Worm (Caenorhabditis elegans) whole organism, L2 larva: ENCODE results near the gene F43E12.1.

Experiments used
- F13H6.1 ChIP-seq: sonication (generic microtip); optimal IDR thresholded peaks from 2 replicates; lab custom pipeline; 2016; ENCODE audit warnings: missing genetic modification characterization, missing compliant biosample characterization
- R02D3.7 ChIP-seq: fragments of 150-350 bp; optimal IDR thresholded peaks from 2 replicates; lab custom pipeline; 2014; ENCODE audit warnings: missing biosample characterization, missing genetic modification characterization
- Y55F3AM.14 ChIP-seq: fragments of 200-800 bp; sonication (Bioruptor generic); optimal IDR thresholded peaks from 2 replicates; lab custom pipeline; 2018; ENCODE audit warnings: mild to moderate bottlenecking, missing genetic modification characterization, missing compliant biosample characterization
- alr-1 ChIP-seq: fragments of 150-350 bp; optimal IDR thresholded peaks from 2 replicates; lab custom pipeline; 2014; ENCODE audit warnings: missing biosample characterization, missing genetic modification characterization
- aly-2 ChIP-seq: fragments of 150-350 bp; optimal IDR thresholded peaks from 2 replicates; lab custom pipeline; 2014; ENCODE audit warnings: missing biosample characterization, missing genetic modification characterization
- ama-1 ChIP-seq: fragments of 150-350 bp; optimal IDR thresholded peaks from 2 replicates; lab custom pipeline; 2018; ENCODE audit warnings: inconsistent platforms
- blmp-1 ChIP-seq: sonication (generic microtip); optimal IDR thresholded peaks from 2 replicates; lab custom pipeline; 2017; ENCODE audit warnings: missing genetic modification characterization, mild to moderate bottlenecking, missing compliant biosample characterization, antibody characterized with exemption, moderate library complexity; ENCODE audit not compliant: insufficient read depth
- ceh-16 ChIP-seq: fragments of 150-350 bp; optimal IDR thresholded peaks from 2 replicates; lab custom pipeline; 2014; ENCODE audit warnings: missing biosample characterization, missing genetic modification characterization
- ceh-82 ChIP-seq: fragments of 150-350 bp; optimal IDR thresholded peaks from 2 replicates; lab custom pipeline; 2014; ENCODE audit warnings: missing biosample characterization, missing genetic modification characterization
- elt-1 ChIP-seq: fragments of 150-350 bp; optimal IDR thresholded peaks from 2 replicates; lab custom pipeline; 2014; ENCODE audit warnings: missing biosample characterization, missing genetic modification characterization
- elt-3 ChIP-seq: sonication (generic microtip); optimal IDR thresholded peaks from 2 replicates; lab custom pipeline; 2017; ENCODE audit warnings: missing biosample characterization, missing genetic modification characterization
- fos-1 ChIP-seq: fragments of 150-350 bp; optimal IDR thresholded peaks from 2 replicates; lab custom pipeline; 2014; ENCODE audit warnings: missing biosample characterization, missing genetic modification characterization
- gmeb-1 ChIP-seq: fragments of 150-350 bp; optimal IDR thresholded peaks from 2 replicates; lab custom pipeline; 2014; ENCODE audit warnings: missing biosample characterization, missing genetic modification characterization
- lin-39 ChIP-seq: fragments of 150-350 bp; optimal IDR thresholded peaks from 2 replicates; lab custom pipeline; 2014; ENCODE audit warnings: missing biosample characterization, missing genetic modification reagents, missing genetic modification characterization
- lsy-2 ChIP-seq, 2 experiments: fragments of 150-350 bp in 1 of 2; sonication (generic microtip) in 1 of 2; optimal IDR thresholded peaks; 2 replicates each; lab custom pipeline; 2014 to 2017; ENCODE audit warnings: missing biosample characterization in 2 of 2, missing genetic modification characterization in 2 of 2
- mab-5 ChIP-seq: fragments of 150-350 bp; optimal IDR thresholded peaks from 2 replicates; lab custom pipeline; 2014; ENCODE audit warnings: missing biosample characterization, missing genetic modification characterization
- mbf-1 ChIP-seq: sonication (generic microtip); optimal IDR thresholded peaks from 2 replicates; lab custom pipeline; 2017; ENCODE audit warnings: missing biosample characterization, missing genetic modification characterization
- nhr-129 ChIP-seq: fragments of 150-350 bp; optimal IDR thresholded peaks from 2 replicates; lab custom pipeline; 2014; ENCODE audit warnings: missing biosample characterization, missing genetic modification characterization
- nhr-237 ChIP-seq: fragments of 150-350 bp; optimal IDR thresholded peaks from 2 replicates; lab custom pipeline; 2014; ENCODE audit warnings: missing biosample characterization, missing genetic modification characterization
- nhr-25 ChIP-seq: fragments of 150-350 bp; sonication (generic microtip); optimal IDR thresholded peaks from 3 replicates; lab custom pipeline; 2014; ENCODE audit warnings: missing biosample characterization, missing genetic modification characterization
- nhr-77 ChIP-seq: fragments of 150-350 bp; optimal IDR thresholded peaks from 2 replicates; lab custom pipeline; 2014; ENCODE audit warnings: missing biosample characterization, missing genetic modification characterization
- peb-1 ChIP-seq: fragments of 150-350 bp; optimal IDR thresholded peaks from 2 replicates; lab custom pipeline; 2014; ENCODE audit warnings: missing biosample characterization, missing genetic modification characterization
- sma-3 ChIP-seq: sonication (generic microtip); optimal IDR thresholded peaks from 2 replicates; lab custom pipeline; 2016; ENCODE audit warnings: missing genetic modification reagents, missing genetic modification characterization, missing compliant biosample characterization
- sma-9 ChIP-seq, 2 experiments: fragments of 150-350 bp in 1 of 2; sonication (generic microtip) in 1 of 2; optimal IDR thresholded peaks; 2 replicates each; lab custom pipeline; 2014 to 2016; ENCODE audit warnings: missing genetic modification characterization in 2 of 2, mild to moderate bottlenecking in 1 of 2, missing biosample characterization in 1 of 2, missing compliant biosample characterization in 1 of 2, missing genetic modification reagents in 1 of 2, moderate library complexity in 1 of 2
- snpc-4 ChIP-seq: fragments of 150-350 bp; optimal IDR thresholded peaks from 2 replicates; lab custom pipeline; 2014; ENCODE audit warnings: missing biosample characterization, missing genetic modification characterization
- unc-39 ChIP-seq: fragments of 150-350 bp; optimal IDR thresholded peaks from 2 replicates; lab custom pipeline; 2014; ENCODE audit warnings: missing biosample characterization, missing genetic modification characterization
- unc-55 ChIP-seq: fragments of 150-350 bp; sonication (generic microtip); optimal IDR thresholded peaks from 3 replicates; lab custom pipeline; 2014; ENCODE audit warnings: missing biosample characterization, missing genetic modification reagents, missing genetic modification characterization
- unc-62 ChIP-seq: fragments of 150-350 bp; optimal IDR thresholded peaks from 2 replicates; lab custom pipeline; 2014; ENCODE audit warnings: missing biosample characterization, missing genetic modification reagents, missing genetic modification characterization
- ztf-11 ChIP-seq: sonication (generic microtip); optimal IDR thresholded peaks from 2 replicates; lab custom pipeline; 2017; ENCODE audit warnings: missing biosample characterization, missing genetic modification characterization

F43E12.1 gene

DNA sequence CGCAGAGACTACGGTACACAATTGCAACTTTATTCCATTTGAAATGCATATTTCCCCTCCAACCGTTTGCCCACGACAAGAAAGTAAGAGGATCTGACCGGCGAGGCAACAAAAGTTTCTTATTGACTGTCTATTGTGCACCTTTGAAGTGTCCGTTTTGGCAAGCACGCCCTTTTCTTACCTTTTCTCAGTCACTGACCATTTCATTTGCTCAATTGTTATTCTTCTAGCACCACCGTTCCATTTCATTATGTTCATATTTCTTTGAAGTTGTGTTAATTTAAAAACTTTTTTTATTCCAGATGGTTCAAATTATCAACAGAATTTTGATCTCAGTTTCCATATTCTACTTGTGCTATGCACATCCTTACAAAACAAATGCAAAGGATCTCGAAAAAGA, 34.0 kb downstream of the F43E12.1 start, which contains the start of gene spp-22:
spp-22 (plus strand) TSS at position 301 of the 400 bp plus-strand sequence.
- TF ChIP-seq blmp-1 (tag; lab: Kevin White, UChicago) (no peak), elt-1 (tag; lab: Kevin White, UChicago) (no peak), elt-3 (tag; lab: Kevin White, UChicago) (no peak), nhr-129 (tag; lab: Kevin White, UChicago) (no peak), unc-39 (tag; lab: Kevin White, UChicago) (no peak)
- TF ChIP-seq, all 48 proteins: peak for 0

DNA sequence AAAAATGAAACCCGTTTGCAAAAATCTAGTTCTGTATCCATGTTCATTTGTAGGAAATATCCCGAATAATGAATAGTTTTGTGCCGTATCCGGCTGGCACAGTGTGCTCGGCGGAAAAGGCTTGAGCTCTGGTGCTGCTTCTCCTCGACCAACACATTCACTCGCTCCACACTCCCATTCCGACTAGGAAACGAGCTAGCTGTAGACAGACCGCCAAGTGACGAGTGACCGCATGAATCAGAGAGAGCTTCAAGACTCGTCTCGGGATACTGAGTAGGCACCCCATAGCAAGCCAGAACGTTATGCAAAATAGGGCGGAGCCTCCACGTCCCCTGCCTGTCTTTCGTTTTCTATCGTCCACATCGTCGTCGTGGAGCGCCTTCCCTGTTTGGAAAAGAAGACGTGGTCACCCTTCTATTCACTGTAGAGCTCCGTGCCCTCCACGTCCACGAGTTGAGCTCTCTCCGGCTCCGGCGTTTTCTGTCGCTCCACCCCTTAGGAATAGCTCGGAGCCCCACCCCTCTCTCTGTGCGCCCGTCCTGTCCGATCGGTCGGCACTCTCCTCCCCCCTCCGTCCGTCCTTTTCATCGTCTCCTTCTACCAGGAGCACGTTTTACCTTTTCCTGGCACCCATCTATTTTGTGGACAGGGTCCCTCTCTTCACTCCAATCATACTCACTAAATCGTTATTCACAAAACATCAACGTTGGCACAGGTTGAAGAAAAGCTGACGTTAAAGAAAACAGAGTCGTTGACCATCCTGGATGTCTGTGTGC, 40.5 kb downstream of the F43E12.1 start, which contains the start of gene syd-9:
syd-9 (plus strand) TSS at position 394 of the 776 bp plus-strand sequence.
- no peak for TF ChIP-seq mab-5 (tag; lab: Kevin White, UChicago)
- TF ChIP-seq nhr-237 (tag; lab: Kevin White, UChicago): no peak
- TF ChIP-seq F13H6.1 (tag; lab: Kevin White, UChicago): no peak
- peak; percentile 19 for TF ChIP-seq sma-9 (GFP tag; optimal IDR thresholded peaks at IDR 0.05; lab: Kevin White, UChicago)
- no peak for TF ChIP-seq sma-9 (tag; optimal IDR thresholded peaks at IDR 0.05; lab: Kevin White, UChicago)
- TF ChIP-seq nhr-129 (tag; lab: Kevin White, UChicago): peak; percentile 44
- TF ChIP-seq unc-62 (GFP tag; lab: Kevin White, UChicago): no peak
- no peak for TF ChIP-seq aly-2 (tag; lab: Kevin White, UChicago)
- TF ChIP-seq, all 48 proteins: peak for 2

ce11 chrX:7220209-7220608, 42.8 kb downstream of the F43E12.1 start:
- TF ChIP-seq sma-9 (GFP tag; optimal IDR thresholded peaks at IDR 0.05; lab: Kevin White, UChicago): no peak
- no peak for TF ChIP-seq sma-9 (tag; optimal IDR thresholded peaks at IDR 0.05; lab: Kevin White, UChicago)
- TF ChIP-seq ceh-16 (tag; lab: Kevin White, UChicago): no peak
- no peak for TF ChIP-seq R02D3.7 (tag; lab: Kevin White, UChicago)
- no peak for TF ChIP-seq Y55F3AM.14 (GFP tag; lab: Kevin White, UChicago)
- no peak for TF ChIP-seq nhr-77 (tag; lab: Kevin White, UChicago)
- TF ChIP-seq sma-3 (GFP tag; lab: Kevin White, UChicago): no peak
- TF ChIP-seq nhr-25 (tag; lab: Kevin White, UChicago): no peak
- no peak for TF ChIP-seq unc-55 (GFP tag; lab: Kevin White, UChicago)
- no peak for TF ChIP-seq unc-39 (tag; lab: Kevin White, UChicago)
- no peak for TF ChIP-seq peb-1
- no peak for TF ChIP-seq mbf-1 (tag; lab: Kevin White, UChicago)

- TF ChIP-seq ama-1 (no peak), unc-55 (GFP tag; lab: Kevin White, UChicago) (peak; percentile 30)
- TF ChIP-seq, all 48 proteins: peak for 1
Observed at ce11 chrX:7222383-7222782, 44.9 kb downstream of the F43E12.1 start.

DNA sequence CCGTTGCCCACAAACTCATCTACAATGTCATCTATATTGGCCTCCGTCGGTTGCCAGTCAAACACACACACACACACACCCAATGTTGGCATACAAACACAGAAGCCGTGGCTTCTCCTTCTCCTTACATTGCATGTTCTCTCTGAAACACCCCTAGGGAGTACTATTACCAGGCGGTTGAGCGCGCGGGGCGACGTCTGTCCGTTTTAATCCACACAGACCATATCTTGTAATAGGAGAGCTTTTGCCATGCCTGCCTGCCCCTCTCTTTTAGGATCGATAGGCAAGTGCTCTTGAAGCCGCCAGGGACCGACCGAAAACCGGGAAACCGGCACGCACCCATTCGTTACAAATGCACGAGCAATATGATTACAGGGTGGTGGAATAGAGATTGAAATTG, 47.1 kb downstream of the F43E12.1 start:
- no peak for TF ChIP-seq sma-9 (GFP tag; optimal IDR thresholded peaks at IDR 0.05; lab: Kevin White, UChicago)
- no peak for TF ChIP-seq sma-9 (tag; optimal IDR thresholded peaks at IDR 0.05; lab: Kevin White, UChicago)
- TF ChIP-seq snpc-4 (tag; lab: Kevin White, UChicago): no peak
- no peak for TF ChIP-seq gmeb-1 (tag; lab: Kevin White, UChicago)
- no peak for TF ChIP-seq ama-1
- no peak for TF ChIP-seq alr-1 (tag; lab: Kevin White, UChicago)
- no peak for TF ChIP-seq lin-39 (tag; lab: Kevin White, UChicago)
- no peak for TF ChIP-seq ztf-11 (tag; lab: Kevin White, UChicago)
- no peak for TF ChIP-seq ceh-82 (tag; lab: Kevin White, UChicago)

DNA sequence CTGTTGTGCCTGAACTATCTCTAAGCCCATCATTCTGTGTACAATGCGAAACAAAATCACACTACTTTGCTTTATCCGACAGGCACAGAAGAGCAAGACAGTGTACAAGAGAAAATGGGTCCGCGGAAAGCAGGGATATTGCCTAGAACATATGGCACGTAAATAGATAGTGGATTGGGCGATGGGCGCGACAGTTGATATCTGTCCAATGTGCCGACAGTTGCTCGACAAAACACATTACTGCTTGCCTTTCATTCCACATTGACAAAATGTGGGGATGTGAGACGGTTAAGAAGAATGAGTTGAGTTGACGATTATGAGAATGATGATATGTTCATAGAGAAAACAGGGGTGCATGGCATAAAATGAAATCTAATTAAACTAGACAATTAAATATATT, 47.6 kb downstream of the F43E12.1 start:
- TF ChIP-seq lsy-2 (tag; optimal IDR thresholded peaks at IDR 0.05; lab: Kevin White, UChicago) (no peak), nhr-129 (tag; lab: Kevin White, UChicago) (peak; percentile 29), alr-1 (tag; lab: Kevin White, UChicago) (no peak), fos-1 (tag; lab: Kevin White, UChicago) (no peak), mab-5 (tag; lab: Kevin White, UChicago) (no peak)
